Worm (Caenorhabditis elegans): ENCODE results near the gene gap-2.
A peak's percentile ranks its signal among the peaks of the same experiment; 100 is the strongest.

ce11 chrX:9465722-9466132, 6.5 kb upstream of the gap-2 start:
- TF ChIP-seq nhr-111 (GFP tag; optimal IDR thresholded peaks at IDR 0.05) = peak; percentile 3
- peak; percentile 5 for TF ChIP-seq lin-15B (tag; optimal IDR thresholded peaks at IDR 0.05)
- peak; percentile 98 for TF ChIP-seq nhr-48 (tag; optimal IDR thresholded peaks at IDR 0.05)
